Fruit fly (Drosophila melanogaster): ENCODE results near the gene CG42526.

CG42526 gene

DNA sequence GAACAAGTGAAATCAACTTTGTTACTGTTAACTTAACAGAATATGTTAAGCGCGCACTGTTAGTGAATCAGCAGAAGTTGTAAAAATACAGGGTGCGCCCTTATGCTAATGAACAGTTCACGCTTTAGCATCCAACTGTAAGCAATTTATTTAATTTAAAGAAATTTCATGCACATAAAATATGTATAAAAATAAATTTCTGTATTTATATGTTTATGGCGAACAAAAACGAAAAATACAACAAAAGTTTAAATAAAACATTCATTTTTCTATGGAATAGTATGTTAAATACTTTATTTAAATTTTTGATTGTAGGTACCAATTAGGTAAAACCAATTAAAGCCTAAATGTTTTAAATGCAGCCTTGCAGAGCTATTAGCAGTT lies 10.7 kb downstream of the CG42526 start (continued):
- TF ChIP-seq HmgD (GFP tag; optimal IDR thresholded peaks at IDR 0.05) (no peak), knrl (GFP tag; IDR thresholded peaks at IDR 0.05; ENCODE audit: partially characterized antibody) (no peak), sisA (GFP tag; IDR thresholded peaks at IDR 0.05) (no peak), Lim3 (GFP tag; IDR thresholded peaks at IDR 0.05) (no peak), kni (GFP tag; optimal IDR thresholded peaks at IDR 0.05) (no peak), CTCF (GFP tag; optimal IDR thresholded peaks at IDR 0.05) (no peak), CG10267 (tag; optimal IDR thresholded peaks at IDR 0.05) (peak; percentile 41), CG4707 (GFP tag; optimal IDR thresholded peaks at IDR 0.05) (no peak), CG15601 (tag; optimal IDR thresholded peaks at IDR 0.05) (peak; percentile 39), CG6254 (GFP tag; optimal IDR thresholded peaks at IDR 0.05) (peak; percentile 1), nmo (GFP tag; optimal IDR thresholded peaks at IDR 0.05) (peak; percentile 1), br (optimal IDR thresholded peaks at IDR 0.05) (no peak), bcd (GFP tag; optimal IDR thresholded peaks at IDR 0.05) (no peak), pb (GFP tag; optimal IDR thresholded peaks at IDR 0.05) (no peak), vfl (GFP tag; optimal IDR thresholded peaks at IDR 0.05) (no peak), toy (GFP tag; IDR thresholded peaks at IDR 0.05) (no peak), dimm (GFP tag; IDR thresholded peaks at IDR 0.05) (no peak), ATbp (GFP tag; optimal IDR thresholded peaks at IDR 0.05) (no peak), jigr1 (GFP tag; IDR thresholded peaks at IDR 0.05) (no peak), stc (GFP tag; IDR thresholded peaks at IDR 0.05) (0 out of 2 replicates have a peak, but pooled peaks have one; percentile 11), CG3995 (GFP tag; optimal IDR thresholded peaks at IDR 0.05) (peak; percentile 27), Eip74EF (GFP tag; optimal IDR thresholded peaks at IDR 0.05) (no peak), hbn (GFP tag; IDR thresholded peaks at IDR 0.05; ENCODE audit: partially characterized antibody) (no peak), CG32767 (GFP tag; IDR thresholded peaks at IDR 0.05) (no peak), CG12769 (tag; optimal IDR thresholded peaks at IDR 0.05) (no peak), inv (GFP tag; IDR thresholded peaks at IDR 0.05; ENCODE audit: partially characterized antibody) (no peak), CG3407 (GFP tag; optimal IDR thresholded peaks at IDR 0.05) (no peak), ro (GFP tag; IDR thresholded peaks at IDR 0.05) (no peak), CG18619 (GFP tag; optimal IDR thresholded peaks at IDR 0.05) (no peak), zf30C (GFP tag; optimal IDR thresholded peaks at IDR 0.05) (no peak), Dp (GFP tag; optimal IDR thresholded peaks at IDR 0.05) (no peak), ci (GFP tag; IDR thresholded peaks at IDR 0.05) (no peak), kay (GFP tag; optimal IDR thresholded peaks at IDR 0.05) (no peak), Fer2 (tag; optimal IDR thresholded peaks at IDR 0.05) (no peak), dan (GFP tag; IDR thresholded peaks at IDR 0.05) (no peak), sc (optimal IDR thresholded peaks at IDR 0.05) (no peak), sc (GFP tag; optimal IDR thresholded peaks at IDR 0.05) (no peak), ewg (GFP tag; optimal IDR thresholded peaks at IDR 0.05) (no peak), Sry-β (GFP tag; optimal IDR thresholded peaks at IDR 0.05) (no peak), cwo (GFP tag; optimal IDR thresholded peaks at IDR 0.05) (peak; percentile 15), CG4854 (GFP tag; optimal IDR thresholded peaks at IDR 0.05) (no peak), CG34224 (GFP tag; IDR thresholded peaks at IDR 0.05; ENCODE audit: partially characterized antibody) (no peak), Mes4 (GFP tag; optimal IDR thresholded peaks at IDR 0.05) (no peak), CG7928 (GFP tag; optimal IDR thresholded peaks at IDR 0.05) (no peak), grau (tag; optimal IDR thresholded peaks at IDR 0.05) (peak; percentile 63), HLH3B (GFP tag; IDR thresholded peaks at IDR 0.05) (no peak), seq (GFP tag; IDR thresholded peaks at IDR 0.05) (peak; percentile 65), CG1792 (GFP tag; optimal IDR thresholded peaks at IDR 0.05) (no peak), CG17612 (GFP tag; IDR thresholded peaks at IDR 0.05) (no peak), fd102C (GFP tag; optimal IDR thresholded peaks at IDR 0.05) (no peak), Aef1 (GFP tag; IDR thresholded peaks at IDR 0.05) (no peak), Xbp1 (GFP tag; optimal IDR thresholded peaks at IDR 0.05) (peak; percentile 16), B-H1 (GFP tag; IDR thresholded peaks at IDR 0.05) (no peak; the same call in 2 of the 3 replicates)
